2 fruit fly cellular contexts compared by ENCODE assay signal in genomic region chr2L:3552773-3553172, dm6.
TF ChIP-seq lines count a peak whose summit lies in the region.

No protein-coding gene starts in this region.

TF ChIP-seq in whole organism, embryonic, 481 proteins besides CTCF, POLR2A, EP300 and RAD21 (continued from another document):
- TF ChIP-seq zfh1 (GFP tag; IDR thresholded peaks at IDR 0.05; lab: Robert Waterston, UW) = 0 out of 3 replicates have a peak, but pooled peaks have one; percentile 43
- TF ChIP-seq Xrp1 (GFP tag; IDR thresholded peaks at IDR 0.05; lab: Robert Waterston, UW) = peak; percentile 22; the same call in 1 of the 2 replicates
- TF ChIP-seq nom (GFP tag; optimal IDR thresholded peaks at IDR 0.05; lab: Kevin White, UChicago) = peak; percentile 44
- TF ChIP-seq Rx (GFP tag; IDR thresholded peaks at IDR 0.05; lab: Robert Waterston, UW) = peak; percentile 21; the same call in 1 of the 2 replicates
- TF ChIP-seq chif (GFP tag; optimal IDR thresholded peaks at IDR 0.05; lab: Kevin White, UChicago) = peak in 1 of 2 experiments; percentile 25
- TF ChIP-seq phol (tag; optimal IDR thresholded peaks at IDR 0.05; lab: Kevin White, UChicago) = peak; percentile 17
- TF ChIP-seq CG2712 (tag; optimal IDR thresholded peaks at IDR 0.05; lab: Kevin White, UChicago) = peak; percentile 19
- peak; percentile 30 for TF ChIP-seq CG15696 (tag; optimal IDR thresholded peaks at IDR 0.05; lab: Kevin White, UChicago)
- 0 out of 2 replicates have a peak, but pooled peaks have one; percentile 15 for TF ChIP-seq CG10959 (GFP tag; IDR thresholded peaks at IDR 0.05; lab: Robert Waterston, UW)
- TF ChIP-seq CG7271 (tag; optimal IDR thresholded peaks at IDR 0.05; lab: Kevin White, UChicago) = peak; percentile 38
- TF ChIP-seq CG4404 (GFP tag; IDR thresholded peaks at IDR 0.05; lab: Robert Waterston, UW) = peak; percentile 59
- TF ChIP-seq CG16815 (GFP tag; optimal IDR thresholded peaks at IDR 0.05; lab: Kevin White, UChicago) = peak; percentile 15

TF ChIP-seq in whole organism, prepupa, 60 proteins besides CTCF, POLR2A, EP300 and RAD21 (continued from another document):
- TF ChIP-seq CG11902 (GFP tag; optimal IDR thresholded peaks at IDR 0.05; lab: Kevin White, UChicago) (peak; percentile 45), CG3919 (GFP tag; optimal IDR thresholded peaks at IDR 0.05; lab: Kevin White, UChicago) (peak; percentile 71), CG34406 (GFP tag; optimal IDR thresholded peaks at IDR 0.05; lab: Kevin White, UChicago) (peak; percentile 37), Smox (GFP tag; optimal IDR thresholded peaks at IDR 0.05; lab: Kevin White, UChicago) (peak; percentile 36), dsx (GFP tag; optimal IDR thresholded peaks at IDR 0.05; lab: Kevin White, UChicago; ENCODE audit: poor library complexity, severe bottlenecking) (peak; percentile 72), CG6808 (GFP tag; optimal IDR thresholded peaks at IDR 0.05; lab: Kevin White, UChicago) (peak; percentile 84), CG8632 (GFP tag; optimal IDR thresholded peaks at IDR 0.05; lab: Kevin White, UChicago) (peak; percentile 33), CG6792 (GFP tag; optimal IDR thresholded peaks at IDR 0.05; lab: Kevin White, UChicago) (peak; percentile 72), Eip75B (GFP tag; optimal IDR thresholded peaks at IDR 0.05; lab: Kevin White, UChicago) (peak; percentile 71), fkh (GFP tag; optimal IDR thresholded peaks at IDR 0.05; lab: Kevin White, UChicago) (no peak), CG6854 (GFP tag; optimal IDR thresholded peaks at IDR 0.05; lab: Kevin White, UChicago) (peak; percentile 42), Ets96B (tag; optimal IDR thresholded peaks at IDR 0.05; lab: Kevin White, UChicago) (peak; percentile 77), Hr4 (GFP tag; optimal IDR thresholded peaks at IDR 0.05; lab: Kevin White, UChicago) (peak; percentile 26), CG11294 (GFP tag; IDR thresholded peaks at IDR 0.05; lab: Robert Waterston, UW) (0 out of 2 replicates have a peak, but pooled peaks have one; percentile 21), fd85E (GFP tag; optimal IDR thresholded peaks at IDR 0.05; lab: Kevin White, UChicago) (no peak), CG3032 (tag; optimal IDR thresholded peaks at IDR 0.05; lab: Kevin White, UChicago) (peak; percentile 85), Gug (GFP tag; IDR thresholded peaks at IDR 0.05; lab: Robert Waterston, UW) (0 out of 2 replicates have a peak, but pooled peaks have one; percentile 26), Hr38 (GFP tag; optimal IDR thresholded peaks at IDR 0.05; lab: Kevin White, UChicago) (no peak), Sox14 (GFP tag; optimal IDR thresholded peaks at IDR 0.05; lab: Kevin White, UChicago) (peak; percentile 72), acj6 (GFP tag; optimal IDR thresholded peaks at IDR 0.05; lab: Kevin White, UChicago) (peak; percentile 78), svp (GFP tag; lab: Kevin White, UChicago) (peak; percentile 87), CG6276 (GFP tag; optimal IDR thresholded peaks at IDR 0.05; lab: Kevin White, UChicago) (no peak), CG15336 (GFP tag; IDR thresholded peaks at IDR 0.05; lab: Robert Waterston, UW) (0 out of 2 replicates have a peak, but pooled peaks have one; percentile 19), CG8119 (GFP tag; IDR thresholded peaks at IDR 0.05; lab: Robert Waterston, UW) (peak; percentile 56), eg (GFP tag; IDR thresholded peaks at IDR 0.05; lab: Robert Waterston, UW) (peak; percentile 25; the same call in 1 of the 3 replicates), CG8319 (GFP tag; optimal IDR thresholded peaks at IDR 0.05; lab: Kevin White, UChicago) (peak; percentile 51), net (GFP tag; optimal IDR thresholded peaks at IDR 0.05; lab: Kevin White, UChicago) (peak; percentile 25), Hr39 (GFP tag; optimal IDR thresholded peaks at IDR 0.05; lab: Kevin White, UChicago) (peak; percentile 66), Sox102F (GFP tag; optimal IDR thresholded peaks at IDR 0.05; lab: Kevin White, UChicago) (peak; percentile 74), Met (GFP tag; optimal IDR thresholded peaks at IDR 0.05; lab: Kevin White, UChicago) (peak; percentile 72), OdsH (GFP tag; optimal IDR thresholded peaks at IDR 0.05; lab: Kevin White, UChicago) (peak; percentile 61), CG4318 (GFP tag; optimal IDR thresholded peaks at IDR 0.05; lab: Kevin White, UChicago) (no peak), achi (GFP tag; optimal IDR thresholded peaks at IDR 0.05; lab: Kevin White, UChicago) (peak; percentile 50), Ets21C (GFP tag; optimal IDR thresholded peaks at IDR 0.05; lab: Kevin White, UChicago) (peak; percentile 52), CG32006 (GFP tag; optimal IDR thresholded peaks at IDR 0.05; lab: Kevin White, UChicago) (peak; percentile 35), CG9139 (GFP tag; optimal IDR thresholded peaks at IDR 0.05; lab: Kevin White, UChicago) (peak; percentile 8)
TF ChIP-seq in whole organism, prepupa: peak in this region for 52.
